Worm (Caenorhabditis elegans): ENCODE results near the gene Y38E10A.14.

ce11 chrII:12629387-12629786, 5.1 kb upstream of the Y38E10A.14 start, which contains the start of gene Y38E10A.28:
- no peak for TF ChIP-seq pat-9 (tag; optimal IDR thresholded peaks at IDR 0.05)
- no peak for TF ChIP-seq F13H6.1 (tag; optimal IDR thresholded peaks at IDR 0.05)
- TF ChIP-seq ceh-19 (GFP tag; optimal IDR thresholded peaks at IDR 0.05), result no peak
- no peak for TF ChIP-seq fkh-10 (GFP tag; optimal IDR thresholded peaks at IDR 0.05)

Data from whole organism, late embryonic.